Fruit fly (Drosophila melanogaster): Measurements from ENCODE around the gene Cpr.

- TF ChIP-seq Ets98B (GFP tag; IDR thresholded peaks at IDR 0.05), result no peak
- no peak for TF ChIP-seq Pif1A (GFP tag; optimal IDR thresholded peaks at IDR 0.05)
- no peak for TF ChIP-seq CG4496 (GFP tag; IDR thresholded peaks at IDR 0.05)
- TF ChIP-seq CG9948 (tag; optimal IDR thresholded peaks at IDR 0.05), result no peak
- no peak for TF ChIP-seq CG12605 (GFP tag; IDR thresholded peaks at IDR 0.05)
- no peak for TF ChIP-seq CG17806 (tag; optimal IDR thresholded peaks at IDR 0.05)
- TF ChIP-seq EcR (GFP tag; optimal IDR thresholded peaks at IDR 0.05), result no peak
- TF ChIP-seq CG8301 (tag; optimal IDR thresholded peaks at IDR 0.05), result no peak
Measured at dm6 chr2L:6356134-6356533, 17.5 kb downstream of the Cpr start.
